Worm (Caenorhabditis elegans) whole organism, dauer: Measurements from ENCODE around the gene F38E1.10.

Experiments
- unc-62 ChIP-seq: sonication (generic microtip); optimal IDR thresholded peaks from 2 replicates; lab custom pipeline; 2017; ENCODE audit warnings: missing biosample characterization, missing genetic modification reagents, missing genetic modification characterization

Gene F38E1.10

DNA sequence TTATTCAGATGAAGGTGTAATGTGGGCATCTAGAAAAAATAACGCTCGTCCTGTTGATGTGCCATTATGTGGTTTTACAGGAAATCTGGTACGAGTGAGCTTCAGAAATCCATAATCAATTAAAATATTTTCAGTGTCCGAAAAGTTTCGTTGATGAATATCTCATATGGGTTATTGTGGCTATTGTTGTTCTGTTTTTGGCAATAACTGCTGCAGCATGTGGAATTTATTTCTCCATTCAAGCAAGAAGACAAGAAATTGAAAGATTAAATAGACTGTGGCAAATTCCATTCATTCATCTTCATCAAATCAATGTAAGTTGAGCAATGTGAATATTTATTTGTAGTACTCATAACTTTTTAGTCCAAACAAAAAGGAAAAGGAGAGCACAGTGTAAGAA is 14.0 kb upstream of the F38E1.10 start:
- TF ChIP-seq unc-62 (GFP tag; lab: Kevin White, UChicago) = no peak

DNA sequence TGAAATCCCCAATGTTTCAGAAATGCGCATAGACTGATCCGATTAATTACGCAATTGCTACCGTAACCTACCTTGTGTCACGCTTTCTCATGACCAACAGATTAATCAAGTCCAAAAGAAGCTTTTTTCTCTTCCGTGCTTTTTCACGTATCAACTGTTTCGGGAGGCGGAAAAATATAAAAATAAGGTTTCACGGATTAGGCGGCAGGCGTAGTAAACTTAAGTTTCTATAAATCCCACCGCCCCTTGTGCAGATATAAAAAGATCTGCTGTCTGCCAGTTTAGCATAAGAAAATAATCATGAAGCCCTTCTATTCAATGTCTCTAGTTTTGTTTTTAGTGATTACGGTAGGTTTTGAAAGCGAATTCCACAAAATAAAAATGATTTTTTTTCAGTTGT is 11.7 kb upstream of the F38E1.10 start, which contains the start of gene gcy-7:
TSS of gene gcy-7 (plus strand) at position 301 of the 400 bp plus-strand sequence.
- TF ChIP-seq unc-62 (GFP tag; lab: Kevin White, UChicago) = no peak

DNA sequence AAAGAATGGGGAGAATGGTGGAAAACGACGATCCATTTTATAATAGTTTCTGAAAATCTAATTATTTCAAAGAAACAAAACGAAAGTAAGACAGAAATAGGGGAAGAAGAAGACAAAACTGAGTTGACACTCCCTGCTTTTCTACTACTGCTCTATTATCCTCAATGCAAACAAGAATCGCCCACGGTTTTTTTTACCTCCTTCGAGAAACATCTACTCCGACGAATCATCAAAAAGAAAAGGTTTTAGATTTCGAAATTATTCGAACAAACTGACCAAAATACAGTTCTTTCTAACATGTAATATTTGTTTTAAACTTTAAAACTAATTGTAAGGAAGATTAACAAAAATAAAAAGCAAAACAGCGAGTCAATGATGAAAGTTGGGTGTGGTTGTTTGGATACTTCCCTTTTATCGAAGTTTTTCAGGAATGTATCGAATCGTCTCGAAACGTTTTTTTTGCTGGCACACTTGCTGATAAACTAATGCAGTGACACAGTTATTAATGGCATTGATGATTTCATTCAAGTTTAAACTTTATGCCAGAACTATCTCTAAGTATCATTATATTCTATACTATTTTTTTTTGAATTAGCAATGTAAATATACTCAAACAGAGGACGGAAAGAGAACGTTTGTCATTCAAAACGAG is 10.7 kb upstream of the F38E1.10 start, which contains the start of gene hsp-17:
TSS of gene hsp-17 (minus strand) at position 51 of the 652 bp plus-strand sequence.
- no peak for TF ChIP-seq unc-62 (GFP tag; lab: Kevin White, UChicago)

DNA sequence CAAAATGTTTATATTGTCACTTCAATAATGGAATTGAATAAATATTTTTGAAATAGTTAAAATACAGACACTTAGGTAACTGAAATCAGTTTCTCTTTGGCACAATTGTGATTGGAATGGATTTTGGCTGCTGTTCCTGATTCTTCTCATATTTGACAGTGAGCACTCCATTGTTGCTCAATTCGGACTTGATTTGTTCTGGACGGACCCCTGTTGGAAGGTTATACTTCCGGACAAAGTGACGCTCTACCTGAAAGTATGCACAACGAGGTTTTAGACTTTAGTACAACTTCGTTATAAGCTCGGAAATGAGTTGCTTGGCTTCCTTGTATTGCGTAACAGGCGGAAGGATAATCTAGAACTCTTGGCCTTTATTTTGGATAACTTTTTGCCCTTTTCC is 9.5 kb upstream of the F38E1.10 start:
- no peak for TF ChIP-seq unc-62 (GFP tag; lab: Kevin White, UChicago)

DNA sequence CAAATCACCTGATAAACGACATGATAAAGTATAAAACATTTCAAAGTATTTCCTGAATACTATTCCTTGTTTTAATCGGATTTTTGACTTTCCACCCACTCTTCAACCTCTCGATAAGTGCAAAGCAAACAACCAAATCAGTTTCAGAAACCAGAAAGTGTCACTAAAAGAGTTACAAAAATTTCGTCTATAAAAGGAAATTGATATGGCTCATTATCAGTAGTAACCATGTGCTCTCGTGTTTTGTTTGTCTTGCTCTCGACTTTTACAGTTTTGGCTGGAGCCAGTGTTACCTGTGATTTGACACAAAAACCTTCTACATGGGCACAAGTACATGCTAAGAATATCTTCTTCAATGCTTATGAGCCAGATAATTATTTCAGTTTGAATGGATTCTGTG is 8.4 kb upstream of the F38E1.10 start, which contains the start of gene F52E1.14:
TSS of gene F52E1.14 (plus strand) at position 207 of the 400 bp plus-strand sequence.
- TF ChIP-seq unc-62 (GFP tag; lab: Kevin White, UChicago) = no peak

DNA sequence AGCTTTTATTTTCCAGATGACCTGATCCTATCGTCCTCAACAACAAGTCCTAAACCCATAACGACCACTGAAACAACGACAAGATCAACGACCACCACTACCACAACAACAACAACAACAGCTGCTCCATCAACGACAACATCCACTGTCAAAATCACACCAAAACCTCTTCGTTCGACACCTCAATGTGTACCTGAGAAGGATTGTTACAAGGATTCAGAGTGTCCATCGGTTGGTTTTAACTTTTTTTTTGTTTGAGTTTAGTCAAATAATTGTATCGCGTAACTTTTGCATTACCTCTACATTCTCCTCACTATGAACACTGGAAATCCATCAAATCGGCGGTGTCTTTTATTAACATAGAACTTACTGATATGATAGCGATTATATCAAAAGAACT is 4.8 kb upstream of the F38E1.10 start:
- TF ChIP-seq unc-62 (GFP tag; lab: Kevin White, UChicago) = no peak

DNA sequence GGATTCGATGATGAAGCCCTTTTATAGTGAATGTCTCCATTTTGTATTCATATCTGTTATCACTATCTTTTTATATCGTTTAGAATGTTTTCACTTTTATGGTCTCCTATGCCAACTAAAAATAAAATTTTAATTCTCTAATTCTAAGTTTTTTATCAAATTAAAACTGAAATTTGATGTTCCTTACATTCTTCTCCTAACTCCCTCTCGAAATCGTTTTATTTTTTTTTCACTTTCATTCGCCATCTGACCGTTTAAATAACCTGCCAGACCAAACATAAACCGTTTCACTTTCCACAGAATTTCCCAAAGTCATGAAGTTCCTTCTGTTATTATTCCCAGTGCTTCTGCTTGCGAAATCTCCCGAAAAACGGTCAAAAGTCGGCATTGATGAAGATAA is 3.9 kb upstream of the F38E1.10 start, which contains the start of gene F52E1.5:
TSS of gene F52E1.5 (plus strand) at position 301 of the 400 bp plus-strand sequence.
- no peak for TF ChIP-seq unc-62 (GFP tag; lab: Kevin White, UChicago)

DNA sequence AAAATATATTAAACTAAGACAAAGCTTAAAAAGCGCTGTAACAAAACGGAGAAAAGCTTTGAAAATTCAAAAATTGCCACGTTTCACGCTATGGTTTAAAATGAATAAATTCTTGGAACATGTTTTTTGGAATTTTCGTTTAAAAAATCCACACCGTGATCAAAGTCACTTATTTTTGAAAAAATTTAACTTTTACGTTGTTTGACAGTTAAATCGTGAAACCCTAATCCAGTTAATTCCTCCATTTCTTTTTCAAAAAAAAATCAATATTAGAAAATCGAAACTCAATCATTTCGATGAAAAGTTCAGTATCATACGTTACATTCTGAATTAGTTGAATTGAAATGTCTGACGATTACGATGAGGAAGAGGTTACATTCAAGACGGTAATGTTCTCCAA is 530 bp upstream of the F38E1.10 start, which contains the start of gene F38E1.3:
TSS of gene F38E1.3 (plus strand) at position 301 of the 400 bp plus-strand sequence.
- TF ChIP-seq unc-62 (GFP tag; lab: Kevin White, UChicago) = no peak

DNA sequence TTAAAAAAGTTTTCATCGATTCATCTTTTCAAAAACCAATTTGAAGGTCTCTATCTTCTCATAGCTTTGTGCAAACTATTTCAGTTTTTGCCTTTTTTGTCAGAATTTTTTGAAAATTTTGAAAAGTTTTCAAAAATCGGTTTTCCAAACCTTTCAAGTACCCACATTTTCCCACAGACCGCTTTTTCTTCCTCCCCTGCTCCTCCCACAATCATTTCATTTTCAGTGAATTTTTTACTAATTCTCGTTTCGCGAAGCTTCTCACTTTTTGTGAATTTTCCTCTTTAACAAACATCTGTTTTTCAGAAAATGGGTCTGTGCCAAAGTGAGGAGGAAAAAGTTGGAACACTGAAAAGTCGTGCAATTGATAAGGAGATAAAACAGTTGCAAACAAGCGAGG is 4.6 kb downstream of the F38E1.10 start, which contains the start of gene gpa-2:
TSS of gene gpa-2 (plus strand) at position 301 of the 400 bp plus-strand sequence.
- TF ChIP-seq unc-62 (GFP tag; lab: Kevin White, UChicago) = no peak

DNA sequence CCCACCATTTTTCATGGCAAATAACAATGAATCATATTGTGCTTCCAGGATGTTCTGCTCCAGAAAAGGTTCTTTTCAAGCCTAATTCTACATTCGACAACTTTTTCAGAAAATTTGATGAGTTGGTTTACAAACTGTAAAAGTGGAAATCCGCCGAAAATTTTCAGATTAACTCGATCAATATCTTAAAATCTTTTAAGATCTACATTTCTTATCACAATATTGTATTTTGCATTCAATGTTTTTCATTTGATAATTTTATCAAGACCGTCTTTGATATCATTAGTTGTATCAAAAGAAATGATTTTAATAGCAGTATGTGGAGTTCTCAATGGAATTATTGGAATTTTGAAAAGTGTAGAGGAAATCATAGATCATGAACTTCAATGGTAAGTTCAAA is 15.5 kb downstream of the F38E1.10 start, which contains the start of gene F38E1.6:
TSS of gene F38E1.6 (plus strand) at position 301 of the 400 bp plus-strand sequence.
- TF ChIP-seq unc-62 (GFP tag; lab: Kevin White, UChicago) = no peak

DNA sequence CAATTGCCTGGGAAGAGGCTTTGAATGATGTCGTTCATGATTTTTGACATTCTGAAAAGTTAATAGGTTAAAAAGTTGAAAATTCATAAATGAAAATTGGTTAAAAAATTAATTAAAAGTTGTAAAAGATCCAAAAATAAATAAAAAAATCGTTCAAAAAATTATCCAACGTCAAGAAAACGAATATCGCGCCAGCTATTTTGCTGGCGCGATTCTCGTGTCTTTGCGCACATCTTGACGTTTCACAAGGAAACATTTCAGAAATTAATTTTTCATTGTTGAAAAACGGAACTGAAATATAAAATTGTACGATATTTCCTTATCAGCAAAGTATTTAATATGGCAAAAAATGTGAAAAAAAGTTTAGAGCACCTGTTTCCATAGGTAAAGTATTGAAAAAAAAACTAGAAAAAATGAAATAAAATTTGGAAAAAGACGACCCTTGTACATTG is 16.2 kb downstream of the F38E1.10 start, which contains the start of gene mpdu-1:
TSS of gene mpdu-1 (minus strand) at position 51 of the 452 bp plus-strand sequence.
- TF ChIP-seq unc-62 (GFP tag; lab: Kevin White, UChicago) = no peak

DNA sequence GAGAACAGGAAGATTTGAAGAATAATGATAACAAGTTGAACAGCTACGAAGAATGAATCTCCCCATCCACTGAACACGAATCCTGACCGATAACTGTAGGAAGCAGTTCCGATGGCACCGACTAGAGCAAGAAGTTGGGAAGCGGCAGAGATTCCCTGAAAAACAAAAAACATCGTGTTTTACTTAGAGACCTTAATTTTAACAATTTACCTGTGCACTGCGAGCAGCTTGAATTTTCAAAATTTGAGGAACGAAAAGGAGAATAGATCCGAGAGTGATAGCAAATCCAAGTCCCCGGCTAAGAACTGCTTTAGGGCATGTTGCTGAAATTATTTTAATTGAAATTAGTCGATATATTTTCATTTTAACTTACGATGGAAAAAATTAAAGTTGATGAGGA is 16.6 kb downstream of the F38E1.10 start:
- no peak for TF ChIP-seq unc-62 (GFP tag; lab: Kevin White, UChicago)

DNA sequence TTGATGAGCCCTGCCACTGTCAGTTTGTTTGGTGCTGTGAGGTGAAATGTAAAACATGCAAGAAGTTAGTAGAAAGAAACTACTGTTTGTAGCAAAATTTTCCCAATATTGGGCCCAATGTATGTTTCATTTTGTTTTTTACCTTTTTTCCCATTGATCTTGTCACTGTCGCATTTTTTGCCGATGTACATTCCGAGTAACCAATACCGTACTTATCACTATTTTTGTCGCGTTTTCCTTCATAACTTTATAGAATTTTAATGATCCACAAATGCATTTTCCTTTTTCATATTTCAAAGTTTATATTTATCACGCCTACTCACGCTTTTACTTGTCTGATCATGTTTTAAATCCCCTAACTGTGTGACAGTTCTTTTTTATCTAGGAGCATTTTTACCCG is 17.6 kb downstream of the F38E1.10 start:
- TF ChIP-seq unc-62 (GFP tag; lab: Kevin White, UChicago) = no peak

DNA sequence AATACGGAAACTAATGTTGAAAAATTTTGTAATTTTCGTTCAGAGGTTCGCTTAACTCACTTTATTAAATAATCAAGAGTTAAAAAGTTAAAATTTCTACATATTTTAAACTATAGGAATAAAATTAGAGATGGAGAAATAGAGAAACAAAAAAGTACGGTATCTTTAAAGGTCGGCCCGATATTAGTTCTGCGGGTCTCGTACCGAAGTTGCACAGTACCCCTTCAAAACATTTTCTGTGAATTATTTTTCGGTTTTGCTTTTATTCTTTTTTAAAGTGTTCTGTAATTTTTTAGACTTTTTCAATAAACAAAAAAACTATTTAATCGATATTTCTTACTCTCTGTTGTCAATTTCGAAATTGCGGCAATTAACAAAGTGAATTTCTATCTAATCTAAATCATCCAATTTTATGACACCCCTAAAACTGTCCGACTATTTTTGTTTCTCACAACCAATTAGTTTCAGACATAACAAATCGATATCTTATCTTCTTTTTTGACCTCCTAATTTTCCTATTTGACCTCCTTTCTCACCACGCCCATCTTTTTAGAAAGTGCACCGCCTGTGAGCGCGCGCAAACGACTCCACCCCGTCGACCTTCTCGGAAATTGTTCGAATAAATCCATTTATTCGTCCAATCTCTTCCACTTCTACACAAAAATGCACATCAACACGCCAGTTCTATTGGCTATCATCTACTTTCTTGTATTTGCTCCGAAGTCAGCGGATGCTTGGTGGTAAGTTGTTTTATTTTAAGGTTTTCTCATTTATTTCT is 19.7 kb downstream of the F38E1.10 start, which contains the start of gene mom-2:
TSS of gene mom-2 (plus strand) at position 554 of the 778 bp plus-strand sequence.
- TF ChIP-seq unc-62 (GFP tag; lab: Kevin White, UChicago) = no peak

DNA sequence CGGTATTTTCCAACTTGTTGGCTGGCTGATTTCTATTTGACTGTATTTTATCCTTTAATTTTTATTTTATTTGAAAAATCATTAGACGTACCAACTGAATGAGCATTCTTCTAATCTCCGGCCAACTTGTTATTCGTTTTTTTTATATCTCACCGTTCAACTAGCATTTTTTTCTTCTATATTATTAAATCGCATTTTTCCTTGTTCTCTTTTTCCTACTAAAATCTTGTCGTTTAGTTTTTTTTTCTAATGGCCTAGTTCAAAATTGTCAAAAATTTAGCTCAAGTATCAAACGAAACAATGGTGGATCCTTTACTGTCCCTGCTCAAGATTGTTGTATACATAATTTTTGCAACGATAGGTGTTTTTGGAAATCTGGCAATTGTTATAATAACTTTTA is 23.9 kb downstream of the F38E1.10 start, which contains the start of gene srsx-22:
TSS of gene srsx-22 (plus strand) at position 301 of the 400 bp plus-strand sequence.
- no peak for TF ChIP-seq unc-62 (GFP tag; lab: Kevin White, UChicago)

DNA sequence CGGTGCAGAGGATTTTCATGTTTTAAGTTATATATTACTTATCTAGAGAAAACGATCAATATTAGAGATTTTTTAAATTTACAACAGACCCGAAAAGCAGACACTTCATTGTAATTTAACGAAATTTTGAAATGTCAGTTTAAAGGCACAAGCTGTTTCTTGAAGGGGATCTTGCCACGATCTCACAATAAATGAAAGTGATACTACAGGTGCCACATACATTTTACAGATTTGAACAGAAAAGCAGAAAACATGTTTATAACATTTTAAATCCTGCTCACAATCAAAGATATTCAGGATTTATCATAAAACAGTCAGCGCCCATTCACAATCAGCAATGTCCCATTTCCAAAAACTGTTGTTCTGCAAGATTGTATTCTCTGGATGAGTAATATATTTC is 25.4 kb downstream of the F38E1.10 start:
- no peak for TF ChIP-seq unc-62 (GFP tag; lab: Kevin White, UChicago)
